Worm (Caenorhabditis elegans) whole organism, young adult: ENCODE data around the gene phat-8.
"Not testable (repeated sequence)": the region's sequence is repeated elsewhere in the genome, so short reads cannot be mapped to it uniquely, and the experiment has no call there.

Source experiments
- pha-4 ChIP-seq: fragments of 150-350 bp; sonication (generic microtip); optimal IDR thresholded peaks from 2 replicates; lab custom pipeline; 2014; ENCODE audit warnings: missing biosample characterization, missing genetic modification reagents, missing genetic modification characterization
- sea-2 ChIP-seq: fragments of 200-800 bp; sonication (Bioruptor generic); IDR thresholded peaks from 2 replicates; pipeline ENCODE4 v1.3.6; 2022; ENCODE audit warnings: missing genetic modification characterization, missing compliant biosample characterization
- unc-62 ChIP-seq: fragments of 150-350 bp; optimal IDR thresholded peaks from 2 replicates; lab custom pipeline; 2014; ENCODE audit warnings: missing biosample characterization, missing genetic modification reagents, missing genetic modification characterization
- ztf-26 ChIP-seq: sonication (generic microtip); optimal IDR thresholded peaks from 2 replicates; lab custom pipeline; 2017; ENCODE audit warnings: missing genetic modification characterization, missing compliant biosample characterization

DNA sequence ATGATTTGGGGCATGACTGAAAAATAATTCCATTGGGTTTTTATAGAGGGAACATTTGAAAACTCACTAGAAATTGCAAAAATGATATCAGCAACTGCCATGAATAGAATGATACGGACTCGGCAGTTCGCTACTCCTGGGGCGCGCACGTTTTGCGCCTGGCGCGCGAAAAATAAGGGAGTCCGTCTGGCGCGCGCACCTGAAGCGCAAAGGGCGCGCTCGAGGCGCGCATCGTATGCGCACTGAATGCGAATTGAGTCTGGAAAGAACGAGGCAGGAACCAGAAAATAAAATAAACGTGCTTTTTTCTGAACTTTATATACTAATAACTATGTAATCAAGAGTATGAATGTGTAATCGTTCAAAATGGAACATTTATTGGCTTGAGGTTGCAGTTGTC lies 30.4 kb upstream of the phat-8 start, which contains the start of gene Y57A10C.10:
- not testable (repeated sequence) for TF ChIP-seq sea-2 (GFP tag; lab: Robert Waterston, UW); unc-62 (GFP tag; lab: Kevin White, UChicago); ztf-26; pha-4 (tag; lab: Kevin White, UChicago)
